Worm (Caenorhabditis elegans) whole organism, young adult: Measurements from ENCODE around the gene bgnt-1.2.

Experiments used
- B0336.3 ChIP-seq: fragments of 200-800 bp; sonication (Bioruptor generic); IDR thresholded peaks from 2 replicates; pipeline ENCODE4 v1.3.6; 2022; ENCODE audit warnings: missing genetic modification characterization, missing compliant biosample characterization
- F57A8.1 ChIP-seq: fragments of 200-800 bp; sonication (Bioruptor generic); optimal IDR thresholded peaks from 2 replicates; lab custom pipeline; 2018; ENCODE audit warnings: mild to moderate bottlenecking, missing genetic modification characterization, moderate library complexity, missing compliant biosample characterization
- K12H6.12 ChIP-seq: fragments of 200-800 bp; sonication (Bioruptor generic); optimal IDR thresholded peaks from 2 replicates; lab custom pipeline; 2018; ENCODE audit warnings: mild to moderate bottlenecking, missing genetic modification characterization, missing compliant biosample characterization
- T26A5.8 ChIP-seq: sonication (generic microtip); optimal IDR thresholded peaks from 2 replicates; lab custom pipeline; 2016; ENCODE audit warnings: missing genetic modification characterization, missing compliant biosample characterization
- Y53F4B.3 ChIP-seq: fragments of 200-800 bp; sonication (Bioruptor generic); IDR thresholded peaks from 2 replicates; pipeline ENCODE4 v1.3.6; 2022; ENCODE audit warnings: missing genetic modification reagents, missing genetic modification characterization, missing compliant biosample characterization
- ceh-58 ChIP-seq: fragments of 200-800 bp; sonication (Bioruptor generic); IDR thresholded peaks from 2 replicates; pipeline ENCODE4 v1.3.6; 2022; ENCODE audit warnings: missing genetic modification characterization, missing compliant biosample characterization
- lin-26 ChIP-seq: fragments of 200-800 bp; sonication (Bioruptor generic); IDR thresholded peaks from 2 replicates; pipeline ENCODE4 v1.3.6; 2022; ENCODE audit warnings: missing genetic modification reagents, missing genetic modification characterization, missing compliant biosample characterization
- tlf-1 ChIP-seq: fragments of 200-800 bp; sonication (Bioruptor generic); optimal IDR thresholded peaks from 2 replicates; lab custom pipeline; 2018; ENCODE audit warnings: mild to moderate bottlenecking, missing genetic modification characterization, missing compliant biosample characterization
- zfh-2 ChIP-seq: fragments of 200-800 bp; sonication (Bioruptor generic); conservative IDR thresholded peaks from 2 replicates; pipeline ENCODE4 v1.3.6; 2022; ENCODE audit warnings: missing genetic modification reagents, missing genetic modification characterization, missing compliant biosample characterization

DNA sequence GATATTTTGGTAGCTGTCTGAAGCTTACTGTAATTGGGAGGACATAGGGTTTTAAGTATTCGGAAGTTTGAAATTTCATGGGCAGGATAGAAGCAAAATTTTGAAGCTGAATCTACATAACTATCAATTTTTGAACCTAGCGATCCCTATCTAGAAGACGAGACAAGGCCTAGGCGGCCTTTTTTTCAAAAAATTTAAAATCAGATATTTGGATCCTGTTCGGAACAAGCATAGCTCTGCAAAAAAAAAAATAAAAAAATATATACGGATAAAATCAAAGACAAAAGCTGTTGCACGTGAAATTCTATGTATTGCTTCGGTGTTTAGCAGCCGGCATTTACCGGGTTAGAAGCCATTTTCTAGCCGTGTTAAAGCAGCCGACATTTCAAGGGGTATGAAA is 23.3 kb downstream of the bgnt-1.2 start, which contains the start of gene F36F12.2:
- TF ChIP-seq lin-26 (GFP tag; lab: Robert Waterston, UW) (no peak), Y53F4B.3 (GFP tag; lab: Robert Waterston, UW) (no peak), B0336.3 (GFP tag; lab: Robert Waterston, UW) (no peak), tlf-1 (GFP tag; lab: Kevin White, UChicago) (no peak), T26A5.8 (tag; lab: Kevin White, UChicago) (no peak), K12H6.12 (tag; lab: Kevin White, UChicago) (no peak), zfh-2 (GFP tag; lab: Robert Waterston, UW) (no peak), F57A8.1 (GFP tag; lab: Kevin White, UChicago) (no peak), ceh-58 (no peak)
